Fruit fly (Drosophila melanogaster): Measurements from ENCODE around the gene CG15452.

Gene CG15452

dm6 chrX:20745865-20746264, at the start of gene CG15452:
TSS of gene CG15452 (minus strand) at chrX:20745965.
- TF ChIP-seq EcR (GFP tag; optimal IDR thresholded peaks at IDR 0.05) (no peak), CG8478 (optimal IDR thresholded peaks at IDR 0.05) (no peak), Dll (optimal IDR thresholded peaks at IDR 0.05) (no peak), pan (optimal IDR thresholded peaks at IDR 0.05) (no peak), psq (optimal IDR thresholded peaks at IDR 0.05) (no peak), usp (GFP tag; optimal IDR thresholded peaks at IDR 0.05) (no peak)

dm6 chrX:20781120-20781519, 35.4 kb upstream of the CG15452 start, which contains the start of gene CG32507:
TSS of gene CG32507 (minus strand) at chrX:20781220.
- TF ChIP-seq pan (optimal IDR thresholded peaks at IDR 0.05) (no peak), EcR (GFP tag; optimal IDR thresholded peaks at IDR 0.05) (no peak), usp (GFP tag; optimal IDR thresholded peaks at IDR 0.05) (no peak), Dll (optimal IDR thresholded peaks at IDR 0.05) (no peak), CG8478 (optimal IDR thresholded peaks at IDR 0.05) (no peak)

- TF ChIP-seq Dll (optimal IDR thresholded peaks at IDR 0.05) (no peak), pan (optimal IDR thresholded peaks at IDR 0.05) (no peak), usp (GFP tag; optimal IDR thresholded peaks at IDR 0.05) (no peak), CG8478 (optimal IDR thresholded peaks at IDR 0.05) (no peak), EcR (GFP tag; optimal IDR thresholded peaks at IDR 0.05) (no peak), psq (optimal IDR thresholded peaks at IDR 0.05) (no peak)
Observed at dm6 chrX:20776281-20776680, 30.5 kb upstream of the CG15452 start.

- no peak for TF ChIP-seq usp (GFP tag; optimal IDR thresholded peaks at IDR 0.05)
- TF ChIP-seq Dll (optimal IDR thresholded peaks at IDR 0.05) = no peak
- TF ChIP-seq EcR (GFP tag; optimal IDR thresholded peaks at IDR 0.05) = no peak
- TF ChIP-seq pan (optimal IDR thresholded peaks at IDR 0.05) = no peak
- TF ChIP-seq psq (optimal IDR thresholded peaks at IDR 0.05) = no peak
- no peak for TF ChIP-seq CG8478 (optimal IDR thresholded peaks at IDR 0.05)
Observed at dm6 chrX:20760444-20760843, 14.7 kb upstream of the CG15452 start.

- TF ChIP-seq psq (optimal IDR thresholded peaks at IDR 0.05) (no peak), Dll (optimal IDR thresholded peaks at IDR 0.05) (no peak), pan (optimal IDR thresholded peaks at IDR 0.05) (no peak), usp (GFP tag; optimal IDR thresholded peaks at IDR 0.05) (no peak), CG8478 (optimal IDR thresholded peaks at IDR 0.05) (no peak), EcR (GFP tag; optimal IDR thresholded peaks at IDR 0.05) (no peak)
Observed at dm6 chrX:20756938-20757337, 11.2 kb upstream of the CG15452 start.

- TF ChIP-seq CG8478 (optimal IDR thresholded peaks at IDR 0.05) = no peak
Observed at dm6 chrX:20756447-20756846, 10.7 kb upstream of the CG15452 start.

- TF ChIP-seq EcR (GFP tag; optimal IDR thresholded peaks at IDR 0.05) = no peak
- no peak for TF ChIP-seq Dll (optimal IDR thresholded peaks at IDR 0.05)
- TF ChIP-seq usp (GFP tag; optimal IDR thresholded peaks at IDR 0.05) = no peak
- TF ChIP-seq CG8478 (optimal IDR thresholded peaks at IDR 0.05) = no peak
- TF ChIP-seq pan (optimal IDR thresholded peaks at IDR 0.05) = no peak
- TF ChIP-seq psq (optimal IDR thresholded peaks at IDR 0.05) = no peak
Observed at dm6 chrX:20753124-20753523, 7.4 kb upstream of the CG15452 start.

- TF ChIP-seq pan (optimal IDR thresholded peaks at IDR 0.05) (no peak), EcR (GFP tag; optimal IDR thresholded peaks at IDR 0.05) (no peak), psq (optimal IDR thresholded peaks at IDR 0.05) (no peak), Dll (optimal IDR thresholded peaks at IDR 0.05) (no peak), CG8478 (optimal IDR thresholded peaks at IDR 0.05) (no peak), usp (GFP tag; optimal IDR thresholded peaks at IDR 0.05) (no peak)
Observed at dm6 chrX:20739581-20739980, 6.2 kb downstream of the CG15452 start.

dm6 chrX:20735910-20736483, 9.8 kb downstream of the CG15452 start, which contains the start of gene CG1324:
TSS of gene CG1324 (minus strand) at chrX:20735960.
- TF ChIP-seq usp (GFP tag; optimal IDR thresholded peaks at IDR 0.05) = no peak
- TF ChIP-seq EcR (GFP tag; optimal IDR thresholded peaks at IDR 0.05) = no peak
- no peak for TF ChIP-seq CG8478 (optimal IDR thresholded peaks at IDR 0.05)
- TF ChIP-seq pan (optimal IDR thresholded peaks at IDR 0.05) = no peak
- no peak for TF ChIP-seq psq (optimal IDR thresholded peaks at IDR 0.05)
- no peak for TF ChIP-seq Dll (optimal IDR thresholded peaks at IDR 0.05)

- TF ChIP-seq psq (optimal IDR thresholded peaks at IDR 0.05) = no peak
- no peak for TF ChIP-seq EcR (GFP tag; optimal IDR thresholded peaks at IDR 0.05)
- no peak for TF ChIP-seq CG8478 (optimal IDR thresholded peaks at IDR 0.05)
- TF ChIP-seq pan (optimal IDR thresholded peaks at IDR 0.05) = no peak
Observed at dm6 chrX:20731492-20731891, 14.3 kb downstream of the CG15452 start.

dm6 chrX:20728591-20728990, 17.2 kb downstream of the CG15452 start:
- TF ChIP-seq EcR (GFP tag; optimal IDR thresholded peaks at IDR 0.05) (no peak), Dll (optimal IDR thresholded peaks at IDR 0.05) (no peak), psq (optimal IDR thresholded peaks at IDR 0.05) (no peak), usp (GFP tag; optimal IDR thresholded peaks at IDR 0.05) (no peak), CG8478 (optimal IDR thresholded peaks at IDR 0.05) (no peak), pan (optimal IDR thresholded peaks at IDR 0.05) (no peak)

dm6 chrX:20724475-20724874, 21.3 kb downstream of the CG15452 start:
- TF ChIP-seq usp (GFP tag; optimal IDR thresholded peaks at IDR 0.05) (no peak), CG8478 (optimal IDR thresholded peaks at IDR 0.05) (no peak), pan (optimal IDR thresholded peaks at IDR 0.05) (no peak), Dll (optimal IDR thresholded peaks at IDR 0.05) (no peak), psq (optimal IDR thresholded peaks at IDR 0.05) (no peak), EcR (GFP tag; optimal IDR thresholded peaks at IDR 0.05) (no peak)

- no peak for TF ChIP-seq EcR (GFP tag; optimal IDR thresholded peaks at IDR 0.05)
- no peak for TF ChIP-seq CG8478 (optimal IDR thresholded peaks at IDR 0.05)
- TF ChIP-seq Dll (optimal IDR thresholded peaks at IDR 0.05) = no peak
- TF ChIP-seq usp (GFP tag; optimal IDR thresholded peaks at IDR 0.05) = no peak
- TF ChIP-seq psq (optimal IDR thresholded peaks at IDR 0.05) = no peak
- no peak for TF ChIP-seq pan (optimal IDR thresholded peaks at IDR 0.05)
Observed at dm6 chrX:20723207-20723606, 22.6 kb downstream of the CG15452 start.
